Fruit fly (Drosophila melanogaster) whole organism, pupa: ENCODE results near the gene SA2.

Experiments
- CG17806 ChIP-seq: fragments of 200-800 bp; sonication (Bioruptor generic); optimal IDR thresholded peaks from 2 replicates; lab custom pipeline; 2018; ENCODE audit warnings: missing biosample characterization, mild to moderate bottlenecking, missing genetic modification characterization, moderate library complexity
- CG8159 ChIP-seq: fragments of 200-800 bp; sonication (Bioruptor generic); optimal IDR thresholded peaks from 3 replicates; lab custom pipeline; 2018; ENCODE audit warnings: missing biosample characterization, mild to moderate bottlenecking, missing genetic modification characterization, moderate library complexity
- Snoo ChIP-seq: fragments of 200-800 bp; sonication (Bioruptor generic); optimal IDR thresholded peaks from 3 replicates; lab custom pipeline; 2017; ENCODE audit warnings: missing biosample characterization, mild to moderate bottlenecking, missing genetic modification characterization, inconsistent platforms
- rn ChIP-seq: fragments of 200-800 bp; sonication (Bioruptor generic); IDR thresholded peaks from 2 replicates; pipeline ENCODE4 v1.3.6; 2022; ENCODE audit warnings: missing biosample characterization, missing genetic modification characterization

The SA2 gene

DNA sequence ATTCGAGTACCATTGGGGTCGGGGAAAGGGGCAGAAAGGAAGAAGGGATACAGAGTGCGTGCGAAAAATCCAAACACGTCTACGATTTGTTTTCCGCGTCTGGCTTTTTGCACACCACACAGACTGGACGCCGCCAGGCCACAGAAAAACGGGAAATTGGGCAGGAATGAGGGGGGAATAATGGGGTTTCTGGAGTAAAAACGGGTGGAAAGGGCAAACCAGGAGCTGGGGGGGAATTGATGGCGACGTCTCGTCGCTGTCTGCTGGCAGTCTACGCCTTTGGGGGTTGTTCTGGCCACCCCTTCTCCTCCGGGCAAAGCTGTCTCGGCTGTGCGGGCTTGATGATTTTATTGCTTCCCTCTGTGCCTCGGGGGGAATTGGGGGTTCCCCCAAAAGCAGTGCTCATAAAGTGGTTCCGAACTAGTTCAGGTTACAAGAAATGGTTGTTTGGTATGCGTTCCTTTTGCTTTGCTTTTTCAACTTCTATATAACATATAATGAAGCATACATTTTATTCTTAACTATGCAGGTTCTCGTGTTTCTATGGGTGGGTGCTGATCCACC, 51.9 kb downstream of the SA2 start:
- TF ChIP-seq Snoo = peak; percentile 8
- TF ChIP-seq CG17806 (tag; lab: Kevin White, UChicago) = no peak
- TF ChIP-seq rn (GFP tag; lab: Robert Waterston, UW) = 0 out of 2 replicates have a peak, but pooled peaks have one; percentile 6
- no peak for TF ChIP-seq CG8159
